Worm (Caenorhabditis elegans) whole organism, L4 larva: ENCODE data around the gene T19H12.3.

Experiments used
- F37D6.2 ChIP-seq: sonication (generic microtip); optimal IDR thresholded peaks from 2 replicates; lab custom pipeline; 2016; ENCODE audit warnings: mild to moderate bottlenecking, missing genetic modification characterization, missing compliant biosample characterization
- dpl-1 ChIP-seq: fragments of 150-350 bp; optimal IDR thresholded peaks from 2 replicates; lab custom pipeline; 2014; ENCODE audit warnings: missing biosample characterization, missing genetic modification reagents, missing genetic modification characterization
- lin-13 ChIP-seq: fragments of 150-350 bp; optimal IDR thresholded peaks from 2 replicates; lab custom pipeline; 2014; ENCODE audit warnings: missing biosample characterization, missing genetic modification reagents, missing genetic modification characterization

ce11 chrV:4865364-4865763 is 20.1 kb upstream of the T19H12.3 start, which contains the start of gene srd-32:
- TF ChIP-seq dpl-1 (no peak), F37D6.2 (no peak), lin-13 (GFP tag; lab: Kevin White, UChicago) (no peak)
